Worm (Caenorhabditis elegans) whole organism, young adult: Measurements from ENCODE around the gene C29H12.2.

Source experiments
- F39B2.1 ChIP-seq: fragments of 200-800 bp; sonication (Bioruptor generic); IDR thresholded peaks from 2 replicates; pipeline ENCODE4 v1.3.6; 2022; ENCODE audit warnings: missing genetic modification reagents, missing genetic modification characterization, missing compliant biosample characterization
- K12H6.12 ChIP-seq: fragments of 200-800 bp; sonication (Bioruptor generic); optimal IDR thresholded peaks from 2 replicates; lab custom pipeline; 2018; ENCODE audit warnings: mild to moderate bottlenecking, missing genetic modification characterization, missing compliant biosample characterization
- T07F8.4 ChIP-seq: sonication (generic microtip); optimal IDR thresholded peaks from 2 replicates; lab custom pipeline; 2016; ENCODE audit warnings: mild to moderate bottlenecking, missing genetic modification characterization, moderate library complexity, missing compliant biosample characterization
- Y56A3A.18 ChIP-seq: fragments of 200-800 bp; sonication (Bioruptor generic); IDR thresholded peaks from 2 replicates; pipeline ENCODE4 v1.3.6; 2022; ENCODE audit warnings: missing genetic modification reagents, missing genetic modification characterization, missing compliant biosample characterization
- ama-1 ChIP-seq, 3 experiments: fragments of 150-350 bp in 1 of 3; sonication (generic microtip) in 2 of 3; optimal IDR thresholded peaks; 2 replicates each; lab custom pipeline; 2014 to 2018; ENCODE audit warnings: missing biosample characterization in 2 of 3, missing genetic modification characterization in 2 of 3, missing genetic modification reagents in 2 of 3
- attf-3 ChIP-seq: fragments of 200-800 bp; sonication (Bioruptor generic); conservative IDR thresholded peaks from 2 replicates; pipeline ENCODE4 v1.3.6; 2022; ENCODE audit warnings: missing genetic modification reagents, missing genetic modification characterization, missing compliant biosample characterization
- hlh-12 ChIP-seq: sonication (generic microtip); optimal IDR thresholded peaks from 2 replicates; lab custom pipeline; 2016; ENCODE audit warnings: missing genetic modification characterization, missing compliant biosample characterization
- lsy-27 ChIP-seq: sonication (generic microtip); optimal IDR thresholded peaks from 2 replicates; lab custom pipeline; 2017; ENCODE audit warnings: missing genetic modification characterization, mild to moderate bottlenecking, missing compliant biosample characterization, antibody characterized with exemption, missing genotype, borderline replicate concordance; ENCODE audit not compliant: insufficient read depth
- nfya-2 ChIP-seq: fragments of 200-800 bp; sonication (Bioruptor generic); IDR thresholded peaks from 2 replicates; pipeline ENCODE4 v1.3.6; 2022; ENCODE audit warnings: missing genetic modification reagents, missing genetic modification characterization, missing compliant biosample characterization
- rec-8 ChIP-seq, 2 experiments: sonication (generic microtip); optimal IDR thresholded peaks; 2 replicates each; lab custom pipeline; 2016; ENCODE audit warnings: mild to moderate bottlenecking in 2 of 2, missing genetic modification characterization in 2 of 2, missing genetic modification reagents in 2 of 2, missing genotype in 2 of 2, missing biosample characterization in 1 of 2, missing compliant biosample characterization in 1 of 2, moderate library complexity in 1 of 2
- sea-2 ChIP-seq: fragments of 200-800 bp; sonication (Bioruptor generic); IDR thresholded peaks from 2 replicates; pipeline ENCODE4 v1.3.6; 2022; ENCODE audit warnings: missing genetic modification characterization, missing compliant biosample characterization
- unc-62 ChIP-seq: fragments of 150-350 bp; optimal IDR thresholded peaks from 2 replicates; lab custom pipeline; 2014; ENCODE audit warnings: missing biosample characterization, missing genetic modification reagents, missing genetic modification characterization
- ztf-26 ChIP-seq: sonication (generic microtip); optimal IDR thresholded peaks from 2 replicates; lab custom pipeline; 2017; ENCODE audit warnings: missing genetic modification characterization, missing compliant biosample characterization

- TF ChIP-seq sea-2 (GFP tag; lab: Robert Waterston, UW) (no peak), nfya-2 (no peak), attf-3 (GFP tag; lab: Robert Waterston, UW) (no peak), lsy-27 (tag; lab: Kevin White, UChicago) (no peak), T07F8.4 (tag; lab: Kevin White, UChicago) (no peak), unc-62 (GFP tag; lab: Kevin White, UChicago) (no peak), ama-1 (optimal IDR thresholded peaks at IDR 0.05; lab: Kevin White, UChicago) (no peak), ama-1 (GFP tag; optimal IDR thresholded peaks at IDR 0.05; lab: Kevin White, UChicago) (no peak), Y56A3A.18 (no peak), F39B2.1 (GFP tag; lab: Robert Waterston, UW) (no peak), ztf-26 (no peak), rec-8 (tag; optimal IDR thresholded peaks at IDR 0.05; lab: Kevin White, UChicago) (no peak), hlh-12 (tag; lab: Kevin White, UChicago) (no peak), K12H6.12 (tag; lab: Kevin White, UChicago) (no peak)
These were observed 15.9 kb downstream of the C29H12.2 start for ce11 chrII:6139484-6139883.
